Worm (Caenorhabditis elegans) whole organism, L1 larva: ENCODE data around the gene C03G6.17.

Source experiments
- C16A3.4 ChIP-seq: fragments of 150-350 bp; optimal IDR thresholded peaks from 2 replicates; lab custom pipeline; 2014; ENCODE audit warnings: missing biosample characterization, missing genetic modification characterization
- C34B4.2 ChIP-seq: sonication (generic microtip); optimal IDR thresholded peaks from 2 replicates; lab custom pipeline; 2017; ENCODE audit warnings: mild to moderate bottlenecking, missing genetic modification characterization, missing compliant biosample characterization
- aha-1 ChIP-seq: fragments of 150-350 bp; optimal IDR thresholded peaks from 2 replicates; lab custom pipeline; 2014; ENCODE audit warnings: missing biosample characterization, missing genetic modification characterization
- alr-1 ChIP-seq: fragments of 200-800 bp; sonication (Bioruptor generic); optimal IDR thresholded peaks from 2 replicates; lab custom pipeline; 2018; ENCODE audit warnings: borderline replicate concordance, mild to moderate bottlenecking, missing genetic modification characterization, missing compliant biosample characterization
- blmp-1 ChIP-seq: fragments of 150-350 bp; optimal IDR thresholded peaks from 2 replicates; lab custom pipeline; 2014; ENCODE audit warnings: missing biosample characterization, missing genetic modification characterization
- ceh-63 ChIP-seq: fragments of 200-800 bp; sonication (Bioruptor generic); optimal IDR thresholded peaks from 2 replicates; lab custom pipeline; 2018; ENCODE audit warnings: mild to moderate bottlenecking, missing genetic modification characterization, missing compliant biosample characterization
- ceh-88 ChIP-seq: fragments of 200-800 bp; sonication (Bioruptor generic); IDR thresholded peaks from 2 replicates; pipeline ENCODE4 v1.3.6; 2022; ENCODE audit warnings: missing genetic modification characterization, missing compliant biosample characterization
- ceh-90 ChIP-seq: sonication (generic microtip); optimal IDR thresholded peaks from 2 replicates; lab custom pipeline; 2016; ENCODE audit warnings: missing genetic modification characterization, missing compliant biosample characterization
- ces-1 ChIP-seq: fragments of 150-350 bp; optimal IDR thresholded peaks from 2 replicates; lab custom pipeline; 2014; ENCODE audit warnings: missing biosample characterization, missing genetic modification reagents, missing genetic modification characterization
- efl-1 ChIP-seq, 4 experiments: fragments of 150-350 bp; optimal IDR thresholded peaks in 3 of 4; peaks in 1 of 4; 1 replicate in 1 of 4; 2 replicates in 3 of 4; lab custom pipeline; 2014; ENCODE audit warnings: missing biosample characterization in 2 of 4, missing genetic modification characterization in 2 of 4, missing genetic modification reagents in 2 of 4
- elt-3 ChIP-seq, 6 experiments: fragments of 150-350 bp in 1 of 6; sonication (generic microtip); optimal IDR thresholded peaks; 2 replicates each; lab custom pipeline; 2017 to 2018; ENCODE audit warnings: missing biosample characterization in 6 of 6, missing genetic modification characterization in 6 of 6, inconsistent platforms in 1 of 6
- fkh-8 ChIP-seq: sonication (generic microtip); optimal IDR thresholded peaks from 2 replicates; lab custom pipeline; 2016; ENCODE audit warnings: mild to moderate bottlenecking, missing genetic modification characterization, missing compliant biosample characterization
- fos-1 ChIP-seq: fragments of 150-350 bp; optimal IDR thresholded peaks from 2 replicates; lab custom pipeline; 2014; ENCODE audit warnings: missing biosample characterization, missing genetic modification characterization
- grh-1 ChIP-seq: fragments of 200-800 bp; sonication (Bioruptor generic); IDR thresholded peaks from 2 replicates; pipeline ENCODE4 v1.3.6; 2022; ENCODE audit warnings: missing genetic modification reagents, missing genetic modification characterization, missing compliant biosample characterization
- hlh-17 ChIP-seq: fragments of 200-800 bp; sonication (Bioruptor generic); optimal IDR thresholded peaks from 2 replicates; lab custom pipeline; 2018; ENCODE audit warnings: missing genetic modification characterization, mild to moderate bottlenecking, missing compliant biosample characterization, moderate library complexity, borderline replicate concordance
- hpl-2 ChIP-seq: fragments of 150-350 bp; optimal IDR thresholded peaks from 2 replicates; lab custom pipeline; 2014; ENCODE audit warnings: missing biosample characterization, missing genetic modification reagents, missing genetic modification characterization
- isw-1 ChIP-seq: fragments of 200-800 bp; sonication (Bioruptor generic); IDR thresholded peaks from 2 replicates; pipeline ENCODE4 v1.3.6; 2022; ENCODE audit warnings: missing genetic modification characterization, missing compliant biosample characterization
- lin-35 ChIP-seq, 2 experiments: fragments of 150-350 bp; optimal IDR thresholded peaks; 2 replicates each; lab custom pipeline; 2014; ENCODE audit warnings: missing biosample characterization in 2 of 2, missing genetic modification characterization in 2 of 2, missing genetic modification reagents in 2 of 2
- lin-39 ChIP-seq: fragments of 150-350 bp; optimal IDR thresholded peaks from 2 replicates; lab custom pipeline; 2014; ENCODE audit warnings: missing biosample characterization, missing genetic modification reagents, missing genetic modification characterization
- lir-3 ChIP-seq: sonication (generic microtip); optimal IDR thresholded peaks from 2 replicates; lab custom pipeline; 2016; ENCODE audit warnings: mild to moderate bottlenecking, missing genetic modification characterization, moderate library complexity, missing compliant biosample characterization; ENCODE audit not compliant: poor library complexity
- lsy-2 ChIP-seq, 2 experiments: fragments of 150-350 bp; optimal IDR thresholded peaks; 2 replicates each; lab custom pipeline; 2014; ENCODE audit warnings: missing biosample characterization in 2 of 2, missing genetic modification characterization in 2 of 2
- mdl-1 ChIP-seq, 2 experiments: fragments of 150-350 bp; optimal IDR thresholded peaks; 2 replicates each; lab custom pipeline; 2014 to 2017; ENCODE audit warnings: missing biosample characterization in 2 of 2, missing genetic modification characterization in 2 of 2, inconsistent platforms in 1 of 2
- mef-2 ChIP-seq: fragments of 150-350 bp; optimal IDR thresholded peaks from 2 replicates; lab custom pipeline; 2014; ENCODE audit warnings: missing biosample characterization, missing genetic modification characterization
- mep-1 ChIP-seq: fragments of 150-350 bp; optimal IDR thresholded peaks from 2 replicates; lab custom pipeline; 2014; ENCODE audit warnings: missing biosample characterization, missing genetic modification characterization
- nhr-19 ChIP-seq: fragments of 200-800 bp; sonication (Bioruptor generic); conservative IDR thresholded peaks from 2 replicates; pipeline ENCODE4 v1.3.6; 2022; ENCODE audit warnings: missing genetic modification characterization, missing compliant biosample characterization
- nhr-20 ChIP-seq: sonication (generic microtip); optimal IDR thresholded peaks from 2 replicates; lab custom pipeline; 2016; ENCODE audit warnings: mild to moderate bottlenecking, missing genetic modification characterization, missing compliant biosample characterization
- nhr-237 ChIP-seq: fragments of 150-350 bp; optimal IDR thresholded peaks from 2 replicates; lab custom pipeline; 2014; ENCODE audit warnings: missing biosample characterization, missing genetic modification characterization
- nhr-47 ChIP-seq: sonication (generic microtip); optimal IDR thresholded peaks from 2 replicates; lab custom pipeline; 2016; ENCODE audit warnings: mild to moderate bottlenecking, missing genetic modification characterization, moderate library complexity, missing compliant biosample characterization
- nhr-71 ChIP-seq: sonication (generic microtip); optimal IDR thresholded peaks from 2 replicates; lab custom pipeline; 2016; ENCODE audit warnings: mild to moderate bottlenecking, missing genetic modification characterization, moderate library complexity, missing compliant biosample characterization
- nhr-76 ChIP-seq: sonication (generic microtip); optimal IDR thresholded peaks from 2 replicates; lab custom pipeline; 2017; ENCODE audit warnings: missing biosample characterization, missing genetic modification characterization
- nhr-84 ChIP-seq: sonication (generic microtip); optimal IDR thresholded peaks from 2 replicates; lab custom pipeline; 2017; ENCODE audit warnings: missing biosample characterization, missing genetic modification characterization
- nhr-85 ChIP-seq: sonication (generic microtip); peaks from one replicate; lab custom pipeline; 2016; ENCODE audit warnings: missing genetic modification characterization, inconsistent platforms, missing compliant biosample characterization
- pax-3 ChIP-seq: fragments of 200-800 bp; sonication (Bioruptor generic); optimal IDR thresholded peaks from 2 replicates; lab custom pipeline; 2018; ENCODE audit warnings: mild to moderate bottlenecking, missing genetic modification characterization, moderate library complexity, missing compliant biosample characterization
- rnt-1 ChIP-seq: sonication (generic microtip); optimal IDR thresholded peaks from 2 replicates; lab custom pipeline; 2016; ENCODE audit warnings: mild to moderate bottlenecking, missing genetic modification characterization, moderate library complexity, missing compliant biosample characterization
- skn-1 ChIP-seq: fragments of 150-350 bp; optimal IDR thresholded peaks from 2 replicates; lab custom pipeline; 2014; ENCODE audit warnings: missing biosample characterization, missing genetic modification characterization
- snpc-4 ChIP-seq: fragments of 150-350 bp; optimal IDR thresholded peaks from 2 replicates; lab custom pipeline; 2014; ENCODE audit warnings: missing biosample characterization, missing genetic modification characterization
- snu-23 ChIP-seq: sonication (generic microtip); optimal IDR thresholded peaks from 2 replicates; lab custom pipeline; 2016; ENCODE audit warnings: missing genetic modification characterization, missing compliant biosample characterization
- sup-37 ChIP-seq: fragments of 200-800 bp; sonication (Bioruptor generic); optimal IDR thresholded peaks from 2 replicates; lab custom pipeline; 2018; ENCODE audit warnings: mild to moderate bottlenecking, missing genetic modification characterization, missing compliant biosample characterization
- tbx-2 ChIP-seq: sonication (generic microtip); optimal IDR thresholded peaks from 2 replicates; lab custom pipeline; 2016; ENCODE audit warnings: missing genetic modification characterization, missing compliant biosample characterization
- unc-130 ChIP-seq: fragments of 150-350 bp; optimal IDR thresholded peaks from 2 replicates; lab custom pipeline; 2017; ENCODE audit warnings: missing biosample characterization, missing genetic modification characterization, inconsistent platforms
- unc-86 ChIP-seq: sonication (generic microtip); optimal IDR thresholded peaks from 2 replicates; lab custom pipeline; 2016; ENCODE audit warnings: missing genetic modification characterization, missing compliant biosample characterization
- unc-98 ChIP-seq: fragments of 200-800 bp; sonication (Bioruptor generic); IDR thresholded peaks from 2 replicates; pipeline ENCODE4 v1.3.6; 2022; ENCODE audit warnings: missing genetic modification characterization, missing compliant biosample characterization
- xbp-1 ChIP-seq: sonication (generic microtip); optimal IDR thresholded peaks from 2 replicates; lab custom pipeline; 2016; ENCODE audit warnings: missing genetic modification characterization, missing compliant biosample characterization

Gene C03G6.17

DNA sequence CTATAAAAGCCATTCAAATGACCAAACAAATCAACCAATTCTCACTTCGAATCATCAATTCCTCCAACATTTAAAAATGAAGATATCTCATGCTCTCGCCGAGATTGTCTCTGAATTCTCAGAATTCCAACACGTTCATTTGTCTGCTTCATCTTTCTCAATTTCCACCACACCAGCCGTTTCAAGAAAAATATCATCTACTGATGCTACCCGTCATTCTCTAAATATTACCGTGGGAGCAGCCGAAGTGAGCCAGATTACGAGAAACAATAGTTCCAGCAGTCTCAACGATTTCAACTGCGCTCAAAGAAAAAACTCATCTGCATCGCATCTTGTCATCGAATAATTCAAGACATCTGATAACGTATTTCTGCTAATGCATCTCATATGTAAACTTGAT lies 34.0 kb upstream of the C03G6.17 start, which contains the start of gene F18E3.12:
TSS of gene F18E3.12 (plus strand) at position 77 of the 400 bp plus-strand sequence.
- TF ChIP-seq mef-2 (tag; lab: Kevin White, UChicago) (no peak), lin-35 (GFP tag; optimal IDR thresholded peaks at IDR 0.05; lab: Kevin White, UChicago) (peak in 1 of 2 experiments; percentile 12), sup-37 (GFP tag; lab: Kevin White, UChicago) (no peak)

DNA sequence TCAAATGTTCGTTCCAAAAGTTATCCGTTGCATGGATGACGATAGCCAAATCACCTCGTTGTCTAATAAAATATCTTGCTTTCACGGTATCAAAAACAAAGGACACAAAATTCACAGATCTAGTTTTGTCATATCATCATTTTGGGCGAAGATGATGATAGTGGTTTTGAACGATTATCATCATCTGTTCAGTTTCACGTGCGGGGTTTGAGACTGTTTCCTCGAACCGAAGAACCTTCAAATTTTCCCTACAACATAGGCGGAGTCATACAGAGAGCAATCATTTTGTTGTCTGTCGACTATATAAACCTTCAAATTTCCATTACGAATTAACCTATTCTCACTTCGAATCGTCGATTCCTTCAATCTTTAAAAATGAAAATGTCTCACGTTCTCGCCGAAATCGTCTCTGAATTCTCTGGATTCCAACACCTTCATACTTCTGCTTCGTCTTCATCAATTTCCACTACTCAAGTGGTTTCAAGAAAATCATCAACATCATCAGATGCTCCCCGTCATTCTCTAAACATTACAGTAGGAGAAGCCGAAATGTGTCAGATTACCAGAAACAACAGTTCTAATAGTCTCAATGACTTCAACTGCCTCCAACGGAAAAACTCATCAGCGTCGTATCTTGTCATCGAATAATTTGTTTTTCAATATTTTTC lies 32.3 kb upstream of the C03G6.17 start, which contains the start of gene F18E3.11:
TSS of gene F18E3.11 (plus strand) at position 376 of the 668 bp plus-strand sequence.
- TF ChIP-seq ces-1 (GFP tag; lab: Kevin White, UChicago): no peak
- TF ChIP-seq unc-86: no peak
- no peak for TF ChIP-seq alr-1 (tag; lab: Kevin White, UChicago)
- peak; percentile 74 for TF ChIP-seq nhr-71 (tag; lab: Kevin White, UChicago)
- no peak for TF ChIP-seq nhr-76 (tag; lab: Kevin White, UChicago)
- TF ChIP-seq xbp-1: no peak
- peak in 1 of 2 experiments; percentile 26 for TF ChIP-seq lin-35 (GFP tag; optimal IDR thresholded peaks at IDR 0.05; lab: Kevin White, UChicago)
- no peak for TF ChIP-seq pax-3 (tag; lab: Kevin White, UChicago)
- peak; percentile 90 for TF ChIP-seq nhr-85 (tag; lab: Kevin White, UChicago)
- TF ChIP-seq ceh-63 (GFP tag; lab: Kevin White, UChicago): no peak
- TF ChIP-seq skn-1: peak; percentile 87
- TF ChIP-seq aha-1: no peak
- TF ChIP-seq nhr-84 (tag; lab: Kevin White, UChicago): no peak
- TF ChIP-seq nhr-19: peak; percentile 86
- TF ChIP-seq lin-39 (tag; lab: Kevin White, UChicago): no peak
- TF ChIP-seq unc-130: peak; percentile 16
- peak in 3 of 6 experiments; percentile 31 to 88 (median 60) for TF ChIP-seq elt-3 (tag; optimal IDR thresholded peaks at IDR 0.05; lab: Kevin White, UChicago)
- no peak for TF ChIP-seq C34B4.2
- no peak for TF ChIP-seq efl-1 (optimal IDR thresholded peaks at IDR 0.05; lab: Kevin White, UChicago)
- TF ChIP-seq efl-1 (GFP tag; optimal IDR thresholded peaks at IDR 0.05 in 1 of 2; lab: Kevin White, UChicago): peak in 1 of 2 experiments; percentile 91
- no peak for TF ChIP-seq isw-1 (GFP tag; lab: Robert Waterston, UW)
- TF ChIP-seq C16A3.4 (tag; lab: Kevin White, UChicago): no peak
- no peak for TF ChIP-seq ceh-90
- no peak for TF ChIP-seq hlh-17
- TF ChIP-seq fkh-8 (tag; lab: Kevin White, UChicago): no peak
- TF ChIP-seq rnt-1 (tag; lab: Kevin White, UChicago): no peak
- TF ChIP-seq unc-98 (GFP tag; lab: Robert Waterston, UW): no peak
- TF ChIP-seq blmp-1: peak; percentile 67
- TF ChIP-seq nhr-47 (tag; lab: Kevin White, UChicago): no peak
- peak; percentile 47 for TF ChIP-seq tbx-2 (tag; lab: Kevin White, UChicago)
- no peak for TF ChIP-seq hpl-2
- no peak for TF ChIP-seq nhr-237 (tag; lab: Kevin White, UChicago)
- TF ChIP-seq ceh-88 (GFP tag; lab: Robert Waterston, UW): no peak
- no peak for TF ChIP-seq snpc-4 (tag; lab: Kevin White, UChicago)
- no peak for TF ChIP-seq lir-3 (tag; lab: Kevin White, UChicago)
- TF ChIP-seq mep-1 (tag; lab: Kevin White, UChicago): no peak
- peak; percentile 88 for TF ChIP-seq nhr-20
- TF ChIP-seq snu-23 (GFP tag; lab: Kevin White, UChicago): peak; percentile 69
- no peak for TF ChIP-seq fos-1 (tag; lab: Kevin White, UChicago)
- no peak for TF ChIP-seq lsy-2 (tag; optimal IDR thresholded peaks at IDR 0.05; lab: Kevin White, UChicago)
- 0 out of 2 replicates have a peak, but pooled peaks have one; percentile 26 for TF ChIP-seq grh-1 (GFP tag; lab: Robert Waterston, UW)
- TF ChIP-seq mdl-1 (tag; optimal IDR thresholded peaks at IDR 0.05; lab: Kevin White, UChicago): peak in 1 of 2 experiments; percentile 64
- no peak for TF ChIP-seq sup-37 (GFP tag; lab: Kevin White, UChicago)
